Fruit fly (Drosophila melanogaster): ENCODE measurements around the gene Nup154.

Nup154 gene

dm6 chr2L:11044678-11045466, 40.3 kb downstream of the Nup154 start:
- TF ChIP-seq Jra (GFP tag; optimal IDR thresholded peaks at IDR 0.05) = peak; percentile 16
- TF ChIP-seq Sp1 (GFP tag; optimal IDR thresholded peaks at IDR 0.05) = peak; percentile 70
- TF ChIP-seq CG32264 (GFP tag; optimal IDR thresholded peaks at IDR 0.05) = peak; percentile 21
- peak in 1 of 2 experiments; percentile 91 for TF ChIP-seq dl (GFP tag; optimal IDR thresholded peaks at IDR 0.05; ENCODE audit: insufficient read depth in 1 of 2, partially characterized antibody in 2 of 2)
- TF ChIP-seq brk (GFP tag; optimal IDR thresholded peaks at IDR 0.05) = peak; percentile 39
- peak; percentile 49 for TF ChIP-seq sage (GFP tag; optimal IDR thresholded peaks at IDR 0.05)
- no peak for TF ChIP-seq jim (GFP tag; optimal IDR thresholded peaks at IDR 0.05)
- TF ChIP-seq GATAd (GFP tag; optimal IDR thresholded peaks at IDR 0.05) = no peak
- peak; percentile 30 for TF ChIP-seq Rel (GFP tag; optimal IDR thresholded peaks at IDR 0.05)
- peak; percentile 63 for TF ChIP-seq Rel (tag; optimal IDR thresholded peaks at IDR 0.05)
- no peak for TF ChIP-seq lola (GFP tag; optimal IDR thresholded peaks at IDR 0.05)
- TF ChIP-seq Vsx2 (GFP tag; optimal IDR thresholded peaks at IDR 0.05; ENCODE audit: partially characterized antibody) = no peak
- TF ChIP-seq OdsH (GFP tag; optimal IDR thresholded peaks at IDR 0.05) = peak; percentile 87
- TF ChIP-seq CG9705 (GFP tag; optimal IDR thresholded peaks at IDR 0.05) = peak; percentile 58
- TF ChIP-seq br (GFP tag; optimal IDR thresholded peaks at IDR 0.05) = peak; percentile 84
- TF ChIP-seq rgr (GFP tag; optimal IDR thresholded peaks at IDR 0.05) = peak; percentile 87
- TF ChIP-seq foxo (GFP tag; optimal IDR thresholded peaks at IDR 0.05) = peak in 1 of 2 experiments; percentile 88
- TF ChIP-seq Mio (GFP tag; optimal IDR thresholded peaks at IDR 0.05) = no peak
- TF ChIP-seq CrebA (GFP tag; optimal IDR thresholded peaks at IDR 0.05; ENCODE audit: borderline replicate concordance) = no peak
- no peak for TF ChIP-seq dsf (GFP tag; optimal IDR thresholded peaks at IDR 0.05; ENCODE audit: borderline replicate concordance)
- no peak for TF ChIP-seq usp (GFP tag; optimal IDR thresholded peaks at IDR 0.05)
- TF ChIP-seq h (GFP tag; optimal IDR thresholded peaks at IDR 0.05) = peak; percentile 72
- TF ChIP-seq Dfd (GFP tag; optimal IDR thresholded peaks at IDR 0.05) = peak; percentile 1
- TF ChIP-seq Hnf4 (GFP tag; optimal IDR thresholded peaks at IDR 0.05) = peak; percentile 55
- TF ChIP-seq Abd-B (GFP tag; optimal IDR thresholded peaks at IDR 0.05) = no peak
- TF ChIP-seq Myc (optimal IDR thresholded peaks at IDR 0.05) = no peak
- no peak for TF ChIP-seq pan (optimal IDR thresholded peaks at IDR 0.05)
- TF ChIP-seq Hr83 (GFP tag; optimal IDR thresholded peaks at IDR 0.05; ENCODE audit: poor library complexity, severe bottlenecking) = peak; percentile 2
- TF ChIP-seq HLH106 (tag; optimal IDR thresholded peaks at IDR 0.05) = peak; percentile 29
- peak; percentile 22 for TF ChIP-seq dmrt93B (GFP tag; optimal IDR thresholded peaks at IDR 0.05)
- TF ChIP-seq woc (GFP tag; optimal IDR thresholded peaks at IDR 0.05) = peak; percentile 31
- TF ChIP-seq sv (GFP tag; optimal IDR thresholded peaks at IDR 0.05) = no peak
- peak; percentile 79 for TF ChIP-seq psq (GFP tag; optimal IDR thresholded peaks at IDR 0.05)
- TF ChIP-seq N (GFP tag; optimal IDR thresholded peaks at IDR 0.05) = no peak
- peak; percentile 90 for TF ChIP-seq ey (GFP tag; optimal IDR thresholded peaks at IDR 0.05)
- TF ChIP-seq Hr78 (GFP tag; optimal IDR thresholded peaks at IDR 0.05) = no peak
- peak; percentile 70 for TF ChIP-seq fru (GFP tag; optimal IDR thresholded peaks at IDR 0.05)
- peak; percentile 85 for TF ChIP-seq tai (GFP tag; optimal IDR thresholded peaks at IDR 0.05)
- TF ChIP-seq Dif (GFP tag; optimal IDR thresholded peaks at IDR 0.05; ENCODE audit: partially characterized antibody) = peak; percentile 78

DNA sequence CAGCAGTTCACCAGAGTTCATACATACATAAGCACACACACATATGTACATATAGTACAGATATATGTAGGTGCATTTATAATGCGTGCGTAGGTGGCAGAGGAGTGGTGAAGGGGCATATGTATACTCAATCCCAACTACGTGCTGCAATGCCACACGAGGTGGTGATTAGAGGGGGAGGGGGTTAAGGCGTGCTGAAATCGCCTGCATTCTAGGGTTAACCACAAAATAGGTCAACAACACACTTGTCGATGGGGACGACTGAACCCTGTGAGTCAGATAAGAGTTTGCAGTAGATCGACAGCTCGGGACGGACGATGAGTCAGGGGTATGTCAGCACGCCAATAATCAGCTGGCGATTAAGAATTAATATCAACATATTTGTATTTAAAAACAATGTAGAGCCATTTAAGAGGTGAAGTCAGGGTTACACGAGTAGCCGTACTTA, 40.9 kb downstream of the Nup154 start:
- TF ChIP-seq Hr83 (GFP tag; optimal IDR thresholded peaks at IDR 0.05; ENCODE audit: poor library complexity, severe bottlenecking) (peak; percentile 25), br (GFP tag; optimal IDR thresholded peaks at IDR 0.05) (peak; percentile 15), tai (GFP tag; optimal IDR thresholded peaks at IDR 0.05) (no peak), psq (GFP tag; optimal IDR thresholded peaks at IDR 0.05) (peak; percentile 45)

Data from whole organism, wandering third instar larva.